Fruit fly (Drosophila melanogaster) whole organism, embryonic: ENCODE data around the gene CG33230.

Source experiments
- B-H1 ChIP-seq: fragments of 200-800 bp; sonication (Bioruptor generic); IDR thresholded peaks from 3 replicates; pipeline ENCODE4 v1.3.6; 2022; ENCODE audit warnings: missing biosample characterization, missing genetic modification characterization
- CG10654 ChIP-seq: fragments of 200-800 bp; sonication (Bioruptor generic); optimal IDR thresholded peaks from 2 replicates; lab custom pipeline; 2016; ENCODE audit warnings: missing biosample characterization, missing genetic modification characterization
- CG12219 ChIP-seq: fragments of 200-800 bp; sonication (Bioruptor generic); optimal IDR thresholded peaks from 3 replicates; lab custom pipeline; 2018; ENCODE audit warnings: missing biosample characterization, mild to moderate bottlenecking, missing genetic modification characterization
- CG12942 ChIP-seq: fragments of 200-800 bp; sonication (Bioruptor generic); optimal IDR thresholded peaks from 3 replicates; lab custom pipeline; 2016; ENCODE audit warnings: missing biosample characterization, missing genetic modification characterization
- CG13775 ChIP-seq: fragments of 200-800 bp; sonication (Bioruptor generic); optimal IDR thresholded peaks from 3 replicates; lab custom pipeline; 2017; ENCODE audit warnings: missing biosample characterization, mild to moderate bottlenecking, missing genetic modification characterization
- CG14860 ChIP-seq: fragments of 200-800 bp; sonication (Bioruptor generic); IDR thresholded peaks from 3 replicates; pipeline ENCODE4 v1.3.6; 2022; ENCODE audit warnings: missing biosample characterization, missing genetic modification characterization; ENCODE audit not compliant: partially characterized antibody
- CG1529 ChIP-seq: fragments of 200-800 bp; sonication (Bioruptor generic); optimal IDR thresholded peaks from 3 replicates; lab custom pipeline; 2018; ENCODE audit warnings: missing biosample characterization, missing genetic modification characterization
- CG17612 ChIP-seq: fragments of 200-800 bp; sonication (Bioruptor generic); IDR thresholded peaks from 2 replicates; pipeline ENCODE4 v1.3.6; 2022; ENCODE audit warnings: missing biosample characterization, missing genetic modification characterization
- CG2678 ChIP-seq: fragments of 200-800 bp; sonication (Bioruptor generic); optimal IDR thresholded peaks from 3 replicates; lab custom pipeline; 2019; ENCODE audit warnings: missing biosample characterization, mild to moderate bottlenecking, missing genetic modification characterization, moderate library complexity
- CG30431 ChIP-seq: fragments of 200-800 bp; sonication (Bioruptor generic); optimal IDR thresholded peaks from 2 replicates; lab custom pipeline; 2017; ENCODE audit warnings: missing biosample characterization, missing genetic modification characterization
- CG33557 ChIP-seq: fragments of 200-800 bp; sonication (Bioruptor generic); optimal IDR thresholded peaks from 2 replicates; lab custom pipeline; 2019; ENCODE audit warnings: missing biosample characterization, mild to moderate bottlenecking, missing genetic modification characterization, moderate library complexity
- CG3407 ChIP-seq: fragments of 200-800 bp; sonication (Bioruptor generic); optimal IDR thresholded peaks from 2 replicates; lab custom pipeline; 2018; ENCODE audit warnings: missing biosample characterization, mild to moderate bottlenecking, missing genetic modification characterization
- CG34376 ChIP-seq: fragments of 200-800 bp; sonication (Bioruptor generic); optimal IDR thresholded peaks from 2 replicates; lab custom pipeline; 2018; ENCODE audit warnings: missing biosample characterization, mild to moderate bottlenecking, missing genetic modification characterization
- CG5180 ChIP-seq: fragments of 200-800 bp; sonication (Bioruptor generic); optimal IDR thresholded peaks from 3 replicates; lab custom pipeline; 2017; ENCODE audit warnings: missing biosample characterization, missing genetic modification characterization, mild to moderate bottlenecking, moderate library complexity, missing genetic modification reagents
- CG7357 ChIP-seq: fragments of 200-800 bp; sonication (Bioruptor generic); IDR thresholded peaks from 3 replicates; pipeline ENCODE4 v1.3.6; 2022; ENCODE audit warnings: missing biosample characterization, missing genetic modification characterization
- CG8478 ChIP-seq: fragments of >200 bp; optimal IDR thresholded peaks from 2 replicates; lab custom pipeline; 2018
- CG9609 ChIP-seq: fragments of 200-800 bp; sonication (Bioruptor generic); optimal IDR thresholded peaks from 3 replicates; lab custom pipeline; 2016; ENCODE audit warnings: missing biosample characterization, missing genetic modification characterization
- CTCF ChIP-seq: fragments of 200-800 bp; sonication (Bioruptor generic); optimal IDR thresholded peaks from 2 replicates; lab custom pipeline; 2017; ENCODE audit warnings: missing biosample characterization, mild to moderate bottlenecking, missing genetic modification characterization, moderate library complexity
- CkIIα-i1 ChIP-seq: fragments of 200-800 bp; sonication (Bioruptor generic); IDR thresholded peaks from 2 replicates; pipeline ENCODE4 v1.3.6; 2022; ENCODE audit warnings: missing biosample characterization, missing genetic modification characterization
- Dip3 ChIP-seq: fragments of 200-800 bp; sonication (Bioruptor generic); optimal IDR thresholded peaks from 3 replicates; lab custom pipeline; 2016; ENCODE audit warnings: missing biosample characterization, missing genetic modification characterization
- Hr3 ChIP-seq: fragments of 200-800 bp; sonication (Bioruptor generic); optimal IDR thresholded peaks from 3 replicates; lab custom pipeline; 2016; ENCODE audit warnings: missing biosample characterization, missing genetic modification characterization
- Lhr ChIP-seq: fragments of 200-800 bp; sonication (Bioruptor generic); optimal IDR thresholded peaks from 3 replicates; lab custom pipeline; 2017; ENCODE audit warnings: mild to moderate bottlenecking, missing biosample characterization, missing genetic modification reagents, missing genetic modification characterization
- MBD-R2 ChIP-seq: fragments of 200-800 bp; sonication (Bioruptor generic); IDR thresholded peaks from 2 replicates; pipeline ENCODE4 v1.3.6; 2022; ENCODE audit warnings: missing biosample characterization, missing genetic modification characterization
- MTF-1 ChIP-seq: fragments of 200-800 bp; sonication (Bioruptor generic); optimal IDR thresholded peaks from 2 replicates; lab custom pipeline; 2018; ENCODE audit warnings: missing biosample characterization, mild to moderate bottlenecking, missing genetic modification characterization, borderline replicate concordance
- Myb ChIP-seq: fragments of 200-800 bp; sonication (Bioruptor generic); optimal IDR thresholded peaks from 2 replicates; lab custom pipeline; 2016; ENCODE audit warnings: missing biosample characterization, missing genetic modification characterization
- Oaz ChIP-seq: fragments of 200-800 bp; sonication (Bioruptor generic); IDR thresholded peaks from 2 replicates; pipeline ENCODE4 v1.3.6; 2022; ENCODE audit warnings: missing biosample characterization, missing genetic modification characterization
- Stat92E ChIP-seq, 3 experiments: fragments of >200 bp in 2 of 3; fragments of 200-800 bp in 1 of 3; sonication (Bioruptor generic) in 1 of 3; optimal IDR thresholded peaks; 2 replicates each; lab custom pipeline; 2017 to 2019; ENCODE audit warnings: missing biosample characterization in 3 of 3, missing genetic modification characterization in 3 of 3, mild to moderate bottlenecking in 1 of 3, moderate library complexity in 1 of 3
- amos ChIP-seq: fragments of 200-800 bp; sonication (Bioruptor generic); IDR thresholded peaks from 2 replicates; pipeline ENCODE4 v1.3.6; 2022; ENCODE audit warnings: missing biosample characterization, missing genetic modification characterization; ENCODE audit not compliant: partially characterized antibody
- ara ChIP-seq: fragments of 200-800 bp; sonication (Bioruptor generic); IDR thresholded peaks from 2 replicates; pipeline ENCODE4 v1.3.6; 2022; ENCODE audit warnings: missing biosample characterization, missing genetic modification characterization
- ato ChIP-seq: fragments of 200-800 bp; sonication (Bioruptor generic); IDR thresholded peaks from 2 replicates; pipeline ENCODE4 v1.3.6; 2022; ENCODE audit warnings: missing biosample characterization, missing genetic modification characterization; ENCODE audit not compliant: partially characterized antibody
- bbx ChIP-seq: fragments of 200-800 bp; sonication (Bioruptor generic); IDR thresholded peaks from 2 replicates; pipeline ENCODE4 v1.3.6; 2022; ENCODE audit warnings: missing biosample characterization, missing genetic modification characterization; ENCODE audit not compliant: partially characterized antibody
- chm ChIP-seq: fragments of 200-800 bp; sonication (Bioruptor generic); IDR thresholded peaks from 2 replicates; pipeline ENCODE4 v1.3.6; 2022; ENCODE audit warnings: missing biosample characterization, missing genetic modification characterization
- cwo ChIP-seq: fragments of 200-800 bp; sonication (Bioruptor generic); optimal IDR thresholded peaks from 3 replicates; lab custom pipeline; 2017; ENCODE audit warnings: missing biosample characterization, missing genetic modification characterization, mild to moderate bottlenecking, moderate library complexity, missing genetic modification reagents
- fd3F ChIP-seq: fragments of 200-800 bp; sonication (Bioruptor generic); optimal IDR thresholded peaks from 2 replicates; lab custom pipeline; 2018; ENCODE audit warnings: missing biosample characterization, mild to moderate bottlenecking, missing genetic modification characterization, moderate library complexity
- fu2 ChIP-seq: fragments of 200-800 bp; sonication (Bioruptor generic); optimal IDR thresholded peaks from 2 replicates; lab custom pipeline; 2016; ENCODE audit warnings: missing biosample characterization, missing genetic modification characterization
- gt ChIP-seq: fragments of 200-800 bp; sonication (Bioruptor generic); IDR thresholded peaks from 2 replicates; pipeline ENCODE4 v1.3.6; 2022; ENCODE audit warnings: missing biosample characterization, missing genetic modification characterization
- hbn ChIP-seq: fragments of 200-800 bp; sonication (Bioruptor generic); IDR thresholded peaks from 2 replicates; pipeline ENCODE4 v1.3.6; 2022; ENCODE audit warnings: missing biosample characterization, missing genetic modification characterization; ENCODE audit not compliant: partially characterized antibody
- her ChIP-seq: fragments of 200-800 bp; sonication (Bioruptor generic); optimal IDR thresholded peaks from 2 replicates; lab custom pipeline; 2016; ENCODE audit warnings: missing biosample characterization, missing genetic modification characterization
- jumu ChIP-seq: fragments of 200-800 bp; sonication (Bioruptor generic); optimal IDR thresholded peaks from 3 replicates; lab custom pipeline; 2016; ENCODE audit warnings: missing biosample characterization, missing genetic modification characterization
- mld ChIP-seq: fragments of 200-800 bp; sonication (Bioruptor generic); IDR thresholded peaks from 3 replicates; pipeline ENCODE4 v1.3.6; 2022; ENCODE audit warnings: missing biosample characterization, missing genetic modification characterization; ENCODE audit not compliant: partially characterized antibody
- otp ChIP-seq: fragments of 200-800 bp; sonication (Bioruptor generic); IDR thresholded peaks from 3 replicates; pipeline ENCODE4, ENCODE4 v1.3.6; 2022; ENCODE audit warnings: missing biosample characterization, missing genetic modification characterization
- pho ChIP-seq: fragments of 200-800 bp; sonication (Bioruptor generic); optimal IDR thresholded peaks from 2 replicates; lab custom pipeline; 2016; ENCODE audit warnings: missing biosample characterization, missing genetic modification characterization
- row ChIP-seq: fragments of 200-800 bp; sonication (Bioruptor generic); IDR thresholded peaks from 3 replicates; pipeline ENCODE4 v1.3.6; 2022; ENCODE audit warnings: missing biosample characterization, missing genetic modification characterization
- sc ChIP-seq, 3 experiments: fragments of >200 bp in 2 of 3; fragments of 200-800 bp in 1 of 3; sonication (Bioruptor generic) in 1 of 3; optimal IDR thresholded peaks; 2 replicates in 2 of 3; 3 replicates in 1 of 3; lab custom pipeline; 2017; ENCODE audit warnings: mild to moderate bottlenecking in 1 of 3, missing biosample characterization in 1 of 3, missing genetic modification characterization in 1 of 3, missing genetic modification reagents in 1 of 3
- slou ChIP-seq: fragments of 200-800 bp; sonication (Bioruptor generic); optimal IDR thresholded peaks from 3 replicates; lab custom pipeline; 2016; ENCODE audit warnings: missing biosample characterization, missing genetic modification characterization
- sna ChIP-seq: fragments of 200-800 bp; sonication (Bioruptor generic); IDR thresholded peaks from 2 replicates; pipeline ENCODE4 v1.3.6; 2022; ENCODE audit warnings: missing biosample characterization, missing genetic modification characterization; ENCODE audit not compliant: partially characterized antibody
- stc ChIP-seq: fragments of 200-800 bp; sonication (Bioruptor generic); IDR thresholded peaks from 2 replicates; pipeline ENCODE4 v1.3.6; 2022; ENCODE audit warnings: missing biosample characterization, missing genetic modification characterization
- wek ChIP-seq: fragments of 200-800 bp; sonication (Bioruptor generic); optimal IDR thresholded peaks from 3 replicates; lab custom pipeline; 2018; ENCODE audit warnings: missing biosample characterization, mild to moderate bottlenecking, missing genetic modification characterization, moderate library complexity
- yki ChIP-seq: fragments of >200 bp; optimal IDR thresholded peaks from 3 replicates; lab custom pipeline; 2018
- zf30C ChIP-seq: fragments of 200-800 bp; sonication (Bioruptor generic); optimal IDR thresholded peaks from 3 replicates; lab custom pipeline; 2018; ENCODE audit warnings: missing biosample characterization, mild to moderate bottlenecking, missing genetic modification characterization

CG33230 gene

dm6 chr3L:1644920-1645567 lies 26.8 kb downstream of the CG33230 start, which contains the start of the genes alphaCOP and CG13919 (continued):
- TF ChIP-seq B-H1 (GFP tag; lab: Robert Waterston, UW) (peak; percentile 97), CkIIα-i1 (GFP tag; lab: Robert Waterston, UW) (peak; percentile 78), Stat92E (GFP tag; optimal IDR thresholded peaks at IDR 0.05; lab: Kevin White, UChicago) (peak in 1 of 3 experiments; percentile 98), hbn (0 out of 2 replicates have a peak, but pooled peaks have one; percentile 18), CG8478 (lab: Kevin White, UChicago) (no peak), mld (GFP tag; lab: Robert Waterston, UW) (no peak), wek (GFP tag; lab: Kevin White, UChicago) (peak; percentile 70), CG2678 (tag; lab: Kevin White, UChicago) (peak; percentile 97), row (peak; percentile 99), CG9609 (GFP tag; lab: Kevin White, UChicago) (peak; percentile 88), amos (GFP tag; lab: Robert Waterston, UW) (no peak), Hr3 (GFP tag; lab: Kevin White, UChicago) (peak; percentile 98), gt (peak; percentile 85), ara (peak; percentile 96), ato (GFP tag; lab: Robert Waterston, UW) (no peak), slou (GFP tag; lab: Kevin White, UChicago) (peak; percentile 96), zf30C (GFP tag; lab: Kevin White, UChicago) (no peak), her (GFP tag; lab: Kevin White, UChicago) (peak; percentile 69), bbx (GFP tag; lab: Robert Waterston, UW) (no peak), CG10654 (GFP tag; lab: Kevin White, UChicago) (peak; percentile 89), jumu (GFP tag; lab: Kevin White, UChicago) (peak; percentile 85), CG12219 (peak; percentile 91), Oaz (GFP tag; lab: Robert Waterston, UW) (peak; percentile 98), CG12942 (GFP tag; lab: Kevin White, UChicago) (peak; percentile 96), CG30431 (GFP tag; lab: Kevin White, UChicago) (peak; percentile 93), sna (GFP tag; lab: Robert Waterston, UW) (no peak), MBD-R2 (GFP tag; lab: Robert Waterston, UW) (peak; percentile 99), CG13775 (GFP tag; lab: Kevin White, UChicago) (peak; percentile 96), CG33557 (GFP tag; lab: Kevin White, UChicago) (peak; percentile 95), CG3407 (GFP tag; lab: Kevin White, UChicago) (peak; percentile 92), Dip3 (peak; percentile 93), pho (GFP tag; lab: Kevin White, UChicago) (peak; percentile 93), CG34376 (GFP tag; lab: Kevin White, UChicago) (peak; percentile 89), CG5180 (GFP tag; lab: Kevin White, UChicago) (peak; percentile 71), CG7357 (GFP tag; lab: Robert Waterston, UW) (peak; percentile 87), stc (GFP tag; lab: Robert Waterston, UW) (peak; percentile 95), Lhr (GFP tag; lab: Kevin White, UChicago) (peak; percentile 88), cwo (GFP tag; lab: Kevin White, UChicago) (peak; percentile 88), yki (no peak), otp (GFP tag; lab: Robert Waterston, UW) (peak; percentile 98), Myb (GFP tag; lab: Kevin White, UChicago) (peak; percentile 66), CG14860 (GFP tag; lab: Robert Waterston, UW) (no peak), fu2 (GFP tag; lab: Kevin White, UChicago) (peak; percentile 84), fd3F (GFP tag; lab: Kevin White, UChicago) (peak; percentile 97), sc (optimal IDR thresholded peaks at IDR 0.05; lab: Kevin White, UChicago) (no peak), sc (GFP tag; optimal IDR thresholded peaks at IDR 0.05; lab: Kevin White, UChicago) (peak; percentile 95), MTF-1 (GFP tag; lab: Kevin White, UChicago) (peak; percentile 83), CG17612 (GFP tag; lab: Robert Waterston, UW) (peak; percentile 96), CTCF (GFP tag; lab: Kevin White, UChicago) (peak; percentile 35), chm (peak; percentile 98), CG1529 (GFP tag; lab: Kevin White, UChicago) (peak; percentile 95)
